Worm (Caenorhabditis elegans): ENCODE data around the gene spe-26.

Gene spe-26

ce11 chrIV:10403193-10404058 is 11.7 kb upstream of the spe-26 start, which contains the start of gene gpa-7 (continued):
- TF ChIP-seq nhr-71 (tag; optimal IDR thresholded peaks at IDR 0.05) (peak; percentile 86), ztf-4 (tag; optimal IDR thresholded peaks at IDR 0.05) (peak; percentile 41), swsn-7 (tag; optimal IDR thresholded peaks at IDR 0.05) (peak; percentile 76), lin-14 (GFP tag; optimal IDR thresholded peaks at IDR 0.05) (peak; percentile 96), sptf-1 (tag; optimal IDR thresholded peaks at IDR 0.05) (no peak), blmp-1 (tag; optimal IDR thresholded peaks at IDR 0.05) (peak; percentile 89), egl-13 (tag; optimal IDR thresholded peaks at IDR 0.05) (peak; percentile 86), dpl-1 (GFP tag; optimal IDR thresholded peaks at IDR 0.05) (peak in 2 of 3 experiments; percentile 18 to 25), nhr-77 (tag; optimal IDR thresholded peaks at IDR 0.05) (peak; percentile 50), aha-1 (tag; optimal IDR thresholded peaks at IDR 0.05) (no peak), ceh-88 (GFP tag; IDR thresholded peaks at IDR 0.05) (no peak), lin-15B (tag; optimal IDR thresholded peaks at IDR 0.05) (no peak), lin-39 (tag; optimal IDR thresholded peaks at IDR 0.05) (no peak), mef-2 (tag; optimal IDR thresholded peaks at IDR 0.05) (peak; percentile 43), nhr-20 (tag; optimal IDR thresholded peaks at IDR 0.05) (peak; percentile 57)

ce11 chrIV:10398244-10398643 is 6.5 kb upstream of the spe-26 start:
- TF ChIP-seq unc-98 (GFP tag; IDR thresholded peaks at IDR 0.05) (no peak), elt-2 (tag; optimal IDR thresholded peaks at IDR 0.05) (no peak), ceh-63 (GFP tag; optimal IDR thresholded peaks at IDR 0.05) (peak; percentile 12), tbx-2 (tag; optimal IDR thresholded peaks at IDR 0.05) (peak; percentile 17), ceh-8 (GFP tag; optimal IDR thresholded peaks at IDR 0.05) (peak; percentile 63), lin-14 (GFP tag; optimal IDR thresholded peaks at IDR 0.05) (peak; percentile 78), lir-3 (tag; optimal IDR thresholded peaks at IDR 0.05; ENCODE audit: poor library complexity) (no peak), lsy-2 (tag; optimal IDR thresholded peaks at IDR 0.05) (peak in 1 of 2 experiments; percentile 19), nhr-47 (tag; optimal IDR thresholded peaks at IDR 0.05) (peak; percentile 34), efl-1 (optimal IDR thresholded peaks at IDR 0.05) (no peak), efl-1 (GFP tag; optimal IDR thresholded peaks at IDR 0.05 in 1 of 2) (no peak), fkh-10 (GFP tag; optimal IDR thresholded peaks at IDR 0.05) (peak; percentile 12), nhr-12 (tag; optimal IDR thresholded peaks at IDR 0.05) (no peak), sptf-1 (tag; optimal IDR thresholded peaks at IDR 0.05) (no peak), C04F5.9 (tag; optimal IDR thresholded peaks at IDR 0.05) (no peak), nhr-71 (tag; optimal IDR thresholded peaks at IDR 0.05) (peak; percentile 46), mep-1 (tag; optimal IDR thresholded peaks at IDR 0.05) (no peak), C16A3.4 (tag; optimal IDR thresholded peaks at IDR 0.05) (no peak), tlp-1 (tag; optimal IDR thresholded peaks at IDR 0.05) (no peak)

- TF ChIP-seq ztf-4 (tag; optimal IDR thresholded peaks at IDR 0.05) (no peak), dsc-1 (tag; optimal IDR thresholded peaks at IDR 0.05) (peak; percentile 54), tbx-2 (tag; optimal IDR thresholded peaks at IDR 0.05) (peak; percentile 3), nhr-71 (tag; optimal IDR thresholded peaks at IDR 0.05) (peak; percentile 24), fkh-10 (GFP tag; optimal IDR thresholded peaks at IDR 0.05) (peak; percentile 63), nhr-47 (tag; optimal IDR thresholded peaks at IDR 0.05) (peak; percentile 14), sup-37 (GFP tag; optimal IDR thresholded peaks at IDR 0.05) (no peak), fkh-8 (tag; optimal IDR thresholded peaks at IDR 0.05) (peak; percentile 44), lin-14 (GFP tag; optimal IDR thresholded peaks at IDR 0.05) (peak; percentile 77)
Measured at ce11 chrIV:10396827-10397226, 5.1 kb upstream of the spe-26 start.

- TF ChIP-seq pqm-1 (tag; optimal IDR thresholded peaks at IDR 0.05) (no peak), nhr-19 (GFP tag; conservative IDR thresholded peaks at IDR 0.05) (no peak), vab-15 (tag; optimal IDR thresholded peaks at IDR 0.05) (no peak), C04F5.9 (tag; optimal IDR thresholded peaks at IDR 0.05) (no peak), unc-130 (tag; optimal IDR thresholded peaks at IDR 0.05) (no peak), snu-23 (GFP tag; optimal IDR thresholded peaks at IDR 0.05) (no peak), mep-1 (tag; optimal IDR thresholded peaks at IDR 0.05) (no peak), irx-1 (tag; optimal IDR thresholded peaks at IDR 0.05) (no peak), unc-30 (tag; optimal IDR thresholded peaks at IDR 0.05) (no peak), egl-13 (tag; optimal IDR thresholded peaks at IDR 0.05) (no peak), pax-3 (tag; optimal IDR thresholded peaks at IDR 0.05) (no peak), ztf-4 (tag; optimal IDR thresholded peaks at IDR 0.05) (no peak), C16A3.4 (tag; optimal IDR thresholded peaks at IDR 0.05) (no peak), sptf-1 (tag; optimal IDR thresholded peaks at IDR 0.05) (no peak), F16B12.6 (tag; optimal IDR thresholded peaks at IDR 0.05) (no peak), snpc-4 (tag; optimal IDR thresholded peaks at IDR 0.05) (no peak), swsn-7 (tag; optimal IDR thresholded peaks at IDR 0.05) (no peak)
Measured at ce11 chrIV:10394858-10395257, 3.1 kb upstream of the spe-26 start, which contains the start of gene R10H10.4. Gene R10H10.4 (minus strand): TSS chrIV:10394958.
